Fruit fly (Drosophila melanogaster): ENCODE measurements around the gene CG31955.

The CG31955 gene

DNA sequence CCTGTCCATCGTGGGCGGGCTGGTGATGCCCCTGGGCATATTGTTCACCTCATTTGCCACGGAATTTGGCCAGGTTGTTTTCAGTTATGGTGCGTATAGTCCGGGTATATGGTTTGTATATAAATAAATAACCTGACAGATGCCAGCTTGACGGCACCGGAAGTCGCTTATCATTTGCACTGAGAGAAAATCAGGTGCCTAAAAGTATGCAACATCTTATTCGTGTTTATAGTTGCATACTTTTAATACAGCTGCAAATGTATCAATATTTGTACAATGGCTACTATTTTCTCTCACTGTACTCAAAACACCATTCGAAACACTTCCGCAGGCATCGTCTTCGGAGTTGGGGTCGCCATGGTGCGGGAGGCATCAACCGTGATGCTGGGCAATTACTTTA is 35.8 kb upstream of the CG31955 start (continued):
- no peak for TF ChIP-seq Mad (GFP tag; optimal IDR thresholded peaks at IDR 0.05)
- TF ChIP-seq Hsf (GFP tag; optimal IDR thresholded peaks at IDR 0.05), result peak; percentile 2
- no peak for TF ChIP-seq CG16813 (GFP tag; IDR thresholded peaks at IDR 0.05; ENCODE audit: partially characterized antibody)
- no peak for TF ChIP-seq ro (GFP tag; IDR thresholded peaks at IDR 0.05)
- TF ChIP-seq pfk (GFP tag; optimal IDR thresholded peaks at IDR 0.05), result no peak
- TF ChIP-seq CG33213 (GFP tag; optimal IDR thresholded peaks at IDR 0.05), result no peak
- no peak for TF ChIP-seq da (GFP tag; optimal IDR thresholded peaks at IDR 0.05)
- TF ChIP-seq MBD-R2 (GFP tag; IDR thresholded peaks at IDR 0.05), result no peak
- no peak for TF ChIP-seq CG10565 (GFP tag; optimal IDR thresholded peaks at IDR 0.05)
- TF ChIP-seq Hmx (GFP tag; optimal IDR thresholded peaks at IDR 0.05), result no peak
- no peak for TF ChIP-seq CG1602 (GFP tag; optimal IDR thresholded peaks at IDR 0.05)
- TF ChIP-seq cwo (GFP tag; optimal IDR thresholded peaks at IDR 0.05), result no peak
- no peak for TF ChIP-seq CG10979 (tag; optimal IDR thresholded peaks at IDR 0.05)
- TF ChIP-seq gcm2 (GFP tag; optimal IDR thresholded peaks at IDR 0.05), result no peak
- no peak for TF ChIP-seq unpg (GFP tag; optimal IDR thresholded peaks at IDR 0.05)
- TF ChIP-seq kay (GFP tag; optimal IDR thresholded peaks at IDR 0.05), result no peak
- no peak for TF ChIP-seq caup (GFP tag; optimal IDR thresholded peaks at IDR 0.05; ENCODE audit: severe bottlenecking)
- peak; percentile 66 for TF ChIP-seq CG18599 (GFP tag; optimal IDR thresholded peaks at IDR 0.05)
- no peak for TF ChIP-seq CG33557 (GFP tag; optimal IDR thresholded peaks at IDR 0.05)
- no peak for TF ChIP-seq CG14965 (GFP tag; optimal IDR thresholded peaks at IDR 0.05; ENCODE audit: borderline replicate concordance)
- TF ChIP-seq Deaf1 (tag; optimal IDR thresholded peaks at IDR 0.05), result no peak
- peak; percentile 2 for TF ChIP-seq CG6854 (GFP tag; optimal IDR thresholded peaks at IDR 0.05)
- no peak for TF ChIP-seq CG31224 (GFP tag; IDR thresholded peaks at IDR 0.05)
- TF ChIP-seq CG11456 (GFP tag; IDR thresholded peaks at IDR 0.05), result peak; percentile 64; the same call in 2 of the 3 replicates
- TF ChIP-seq NfI (GFP tag; optimal IDR thresholded peaks at IDR 0.05), result peak; percentile 51
- no peak for TF ChIP-seq CG9609 (GFP tag; optimal IDR thresholded peaks at IDR 0.05)
- no peak for TF ChIP-seq CG3838 (GFP tag; optimal IDR thresholded peaks at IDR 0.05)
- TF ChIP-seq HmgD (GFP tag; optimal IDR thresholded peaks at IDR 0.05), result no peak
- TF ChIP-seq CG12219 (GFP tag; optimal IDR thresholded peaks at IDR 0.05), result peak; percentile 31
- TF ChIP-seq CG11398 (GFP tag; optimal IDR thresholded peaks at IDR 0.05), result no peak
- no peak for TF ChIP-seq mld (GFP tag; IDR thresholded peaks at IDR 0.05; ENCODE audit: partially characterized antibody)
- TF ChIP-seq HHEX (GFP tag; optimal IDR thresholded peaks at IDR 0.05), result peak; percentile 28
- TF ChIP-seq dmrt11E (tag; optimal IDR thresholded peaks at IDR 0.05), result no peak
- no peak for TF ChIP-seq CG1832 (GFP tag; optimal IDR thresholded peaks at IDR 0.05)
- TF ChIP-seq E2f2 (GFP tag; IDR thresholded peaks at IDR 0.05), result no peak
- no peak for TF ChIP-seq az2 (GFP tag; optimal IDR thresholded peaks at IDR 0.05)
- TF ChIP-seq CG4404 (GFP tag; IDR thresholded peaks at IDR 0.05), result no peak
- TF ChIP-seq CG17612 (GFP tag; IDR thresholded peaks at IDR 0.05), result no peak
- TF ChIP-seq Poxn (GFP tag; IDR thresholded peaks at IDR 0.05), result no peak
- TF ChIP-seq sens-2 (GFP tag; IDR thresholded peaks at IDR 0.05), result no peak
- no peak for TF ChIP-seq CG13775 (GFP tag; optimal IDR thresholded peaks at IDR 0.05)
- TF ChIP-seq Atf6 (GFP tag; IDR thresholded peaks at IDR 0.05), result no peak
- TF ChIP-seq Oli (tag; optimal IDR thresholded peaks at IDR 0.05), result no peak
- TF ChIP-seq CG8924 (tag; optimal IDR thresholded peaks at IDR 0.05), result no peak
- TF ChIP-seq Hr78 (GFP tag; optimal IDR thresholded peaks at IDR 0.05), result no peak
- TF ChIP-seq CG11695 (GFP tag; IDR thresholded peaks at IDR 0.05), result no peak
- TF ChIP-seq CG7963 (GFP tag; IDR thresholded peaks at IDR 0.05; ENCODE audit: partially characterized antibody), result no peak
- no peak for TF ChIP-seq H15 (GFP tag; IDR thresholded peaks at IDR 0.05)
- no peak for TF ChIP-seq CG2129 (GFP tag; IDR thresholded peaks at IDR 0.05; ENCODE audit: partially characterized antibody)
- no peak for TF ChIP-seq Hey (tag; optimal IDR thresholded peaks at IDR 0.05)
- TF ChIP-seq vnd (GFP tag; IDR thresholded peaks at IDR 0.05; ENCODE audit: partially characterized antibody), result no peak

All from whole organism, embryonic.